Worm (Caenorhabditis elegans): ENCODE data around the gene C25E10.7.

C25E10.7 gene

DNA sequence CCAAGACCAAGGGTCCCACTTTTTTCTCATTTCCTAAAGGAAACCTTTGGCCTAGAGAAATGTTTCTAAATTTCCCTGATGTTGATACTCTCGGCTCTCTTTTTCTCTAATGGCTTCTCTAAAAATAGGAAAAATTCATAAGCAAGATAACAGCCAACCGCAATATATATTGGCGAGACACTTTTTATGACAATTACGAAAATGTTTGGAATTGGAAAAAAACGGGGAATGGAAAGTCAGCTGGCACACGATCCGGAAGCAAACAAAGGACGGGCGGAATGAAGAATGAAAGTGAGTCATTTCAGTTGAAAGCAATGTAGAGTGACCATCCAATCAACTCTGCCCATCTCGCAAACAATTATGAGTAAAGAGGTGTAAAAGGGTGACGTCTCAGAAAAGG lies 30.4 kb upstream of the C25E10.7 start (continued):
- peak; percentile 44 for TF ChIP-seq pqm-1 (tag; optimal IDR thresholded peaks at IDR 0.05)
- TF ChIP-seq spr-1 (tag; optimal IDR thresholded peaks at IDR 0.05) = no peak
- TF ChIP-seq daf-16 (GFP tag; optimal IDR thresholded peaks at IDR 0.05) = no peak
- TF ChIP-seq daf-16 (tag; optimal IDR thresholded peaks at IDR 0.05) = peak; percentile 71
- no peak for TF ChIP-seq vab-7 (GFP tag; IDR thresholded peaks at IDR 0.05)
- no peak for TF ChIP-seq snpc-4 (tag; optimal IDR thresholded peaks at IDR 0.05)
- no peak for TF ChIP-seq F37D6.2 (tag; optimal IDR thresholded peaks at IDR 0.05)
- TF ChIP-seq lin-13 (GFP tag; optimal IDR thresholded peaks at IDR 0.05) = no peak
- TF ChIP-seq fos-1 (tag; optimal IDR thresholded peaks at IDR 0.05) = no peak
- TF ChIP-seq ama-1 (optimal IDR thresholded peaks at IDR 0.05) = no peak
- no peak for TF ChIP-seq lsy-2 (tag; optimal IDR thresholded peaks at IDR 0.05)
- TF ChIP-seq dmd-9 (GFP tag; IDR thresholded peaks at IDR 0.05) = no peak
- TF ChIP-seq zip-11 (GFP tag; IDR thresholded peaks at IDR 0.05) = no peak
- no peak for TF ChIP-seq fkh-10 (GFP tag; optimal IDR thresholded peaks at IDR 0.05)
- no peak for TF ChIP-seq mes-2 (tag; optimal IDR thresholded peaks at IDR 0.05; ENCODE audit: poor library complexity, severe bottlenecking)
- no peak for TF ChIP-seq Y75B8A.6 (GFP tag; IDR thresholded peaks at IDR 0.05)
- no peak for TF ChIP-seq mdl-1 (tag; optimal IDR thresholded peaks at IDR 0.05)
- TF ChIP-seq hmg-1.1 (GFP tag; IDR thresholded peaks at IDR 0.05) = no peak
- TF ChIP-seq aly-2 (tag; optimal IDR thresholded peaks at IDR 0.05) = no peak
- no peak for TF ChIP-seq zag-1 (tag; optimal IDR thresholded peaks at IDR 0.05)
- no peak for TF ChIP-seq Y48G9A.11 (GFP tag; IDR thresholded peaks at IDR 0.05)
- no peak for TF ChIP-seq ceh-28 (tag; optimal IDR thresholded peaks at IDR 0.05)
- no peak for TF ChIP-seq ceh-82 (tag; optimal IDR thresholded peaks at IDR 0.05)
- no peak for TF ChIP-seq ceh-62 (tag; optimal IDR thresholded peaks at IDR 0.05)
- TF ChIP-seq ZK546.5 (tag; optimal IDR thresholded peaks at IDR 0.05) = no peak
- TF ChIP-seq dmd-8 (GFP tag; IDR thresholded peaks at IDR 0.05) = no peak
- no peak for TF ChIP-seq nhr-42 (GFP tag; IDR thresholded peaks at IDR 0.05)
- TF ChIP-seq aha-1 (tag) = peak; percentile 65
- TF ChIP-seq daf-12 (tag; optimal IDR thresholded peaks at IDR 0.05) = no peak
- TF ChIP-seq dve-1 (tag; optimal IDR thresholded peaks at IDR 0.05; ENCODE audit: insufficient read depth) = peak; percentile 70
- no peak for TF ChIP-seq daf-8 (GFP tag; IDR thresholded peaks at IDR 0.05)
- peak; percentile 38 for TF ChIP-seq nhr-28 (tag; optimal IDR thresholded peaks at IDR 0.05)
- TF ChIP-seq ztf-11 (tag; optimal IDR thresholded peaks at IDR 0.05) = no peak
- TF ChIP-seq nhr-6 (tag; optimal IDR thresholded peaks at IDR 0.05) = no peak
- no peak for TF ChIP-seq ctbp-1 (GFP tag; IDR thresholded peaks at IDR 0.05)
- no peak for TF ChIP-seq T26A8.4 (GFP tag; IDR thresholded peaks at IDR 0.05)
- no peak for TF ChIP-seq nhr-11 (tag; optimal IDR thresholded peaks at IDR 0.05)
- TF ChIP-seq R02D3.7 (tag; optimal IDR thresholded peaks at IDR 0.05) = no peak
- TF ChIP-seq lir-3 (tag; optimal IDR thresholded peaks at IDR 0.05) = no peak
- no peak for TF ChIP-seq zfp-2 (tag; optimal IDR thresholded peaks at IDR 0.05)
- no peak for TF ChIP-seq ceh-20 (GFP tag; IDR thresholded peaks at IDR 0.05)
- TF ChIP-seq unc-130 (GFP tag; optimal IDR thresholded peaks at IDR 0.05) = no peak
- no peak for TF ChIP-seq tra-1 (GFP tag; IDR thresholded peaks at IDR 0.05)
- no peak for TF ChIP-seq ceh-32 (tag; optimal IDR thresholded peaks at IDR 0.05; ENCODE audit: poor library complexity)
- no peak for TF ChIP-seq jun-1 (tag; optimal IDR thresholded peaks at IDR 0.05)
- TF ChIP-seq attf-4 (tag; optimal IDR thresholded peaks at IDR 0.05) = no peak
- no peak for TF ChIP-seq nhr-76 (tag; optimal IDR thresholded peaks at IDR 0.05)
- TF ChIP-seq spr-3 (GFP tag; optimal IDR thresholded peaks at IDR 0.05) = no peak
- TF ChIP-seq unc-62 (GFP tag; optimal IDR thresholded peaks at IDR 0.05 in 1 of 2) = no peak
- no peak for TF ChIP-seq unc-62 (tag; optimal IDR thresholded peaks at IDR 0.05)
- TF ChIP-seq F44E2.7 (GFP tag; IDR thresholded peaks at IDR 0.05) = no peak
- no peak; the same call in 1 of the 2 replicates for TF ChIP-seq dmd-6 (GFP tag; IDR thresholded peaks at IDR 0.05)
- no peak for TF ChIP-seq nhr-102 (tag; optimal IDR thresholded peaks at IDR 0.05)
- TF ChIP-seq mxl-2 (GFP tag; conservative IDR thresholded peaks at IDR 0.05) = no peak
- TF ChIP-seq hif-1 (tag; optimal IDR thresholded peaks at IDR 0.05) = peak in 1 of 2 experiments; percentile 16

All from whole organism, L4 larva.